Worm (Caenorhabditis elegans): ENCODE results near the gene nrf-6.

The nrf-6 gene

DNA sequence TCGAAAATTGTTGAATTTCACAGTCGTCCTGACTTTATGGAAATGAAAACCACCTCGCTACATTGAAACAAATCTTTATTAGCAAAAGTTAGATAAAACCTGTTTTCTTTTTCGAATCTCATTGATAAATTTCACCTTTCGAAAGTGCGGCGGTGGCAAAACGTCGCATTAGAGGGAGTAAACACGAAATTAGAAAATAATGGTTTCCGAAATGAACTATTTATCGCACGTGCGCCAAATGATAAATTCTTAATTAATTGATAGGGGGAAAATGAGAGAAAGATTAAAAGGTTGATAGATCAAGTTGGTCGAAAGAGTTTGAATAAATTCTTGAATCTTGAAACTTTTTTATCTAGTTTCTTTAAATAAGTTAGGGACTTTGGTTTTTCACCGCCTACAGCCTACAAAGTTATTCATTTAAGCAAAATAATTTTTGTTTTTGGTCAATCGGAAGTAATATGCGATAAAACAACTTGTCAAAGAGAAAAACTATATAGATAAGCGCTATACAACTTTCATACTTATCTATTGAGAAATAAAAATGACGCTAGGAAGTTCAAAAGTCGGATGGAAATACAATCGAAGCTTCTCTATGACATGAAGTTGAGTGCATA lies 38.6 kb upstream of the nrf-6 start (continued):
- TF ChIP-seq tbx-2 (tag; optimal IDR thresholded peaks at IDR 0.05) (peak; percentile 13), ztf-4 (tag; optimal IDR thresholded peaks at IDR 0.05) (no peak), lir-3 (tag; optimal IDR thresholded peaks at IDR 0.05; ENCODE audit: poor library complexity) (no peak), unc-86 (tag; optimal IDR thresholded peaks at IDR 0.05) (no peak), nhr-84 (tag; optimal IDR thresholded peaks at IDR 0.05) (no peak), ceh-90 (tag; optimal IDR thresholded peaks at IDR 0.05) (no peak), tlp-1 (tag; optimal IDR thresholded peaks at IDR 0.05) (no peak), unc-130 (tag; optimal IDR thresholded peaks at IDR 0.05) (no peak), egl-27 (tag; optimal IDR thresholded peaks at IDR 0.05) (no peak), nhr-237 (tag; optimal IDR thresholded peaks at IDR 0.05) (no peak), jun-1 (tag; optimal IDR thresholded peaks at IDR 0.05) (no peak)

DNA sequence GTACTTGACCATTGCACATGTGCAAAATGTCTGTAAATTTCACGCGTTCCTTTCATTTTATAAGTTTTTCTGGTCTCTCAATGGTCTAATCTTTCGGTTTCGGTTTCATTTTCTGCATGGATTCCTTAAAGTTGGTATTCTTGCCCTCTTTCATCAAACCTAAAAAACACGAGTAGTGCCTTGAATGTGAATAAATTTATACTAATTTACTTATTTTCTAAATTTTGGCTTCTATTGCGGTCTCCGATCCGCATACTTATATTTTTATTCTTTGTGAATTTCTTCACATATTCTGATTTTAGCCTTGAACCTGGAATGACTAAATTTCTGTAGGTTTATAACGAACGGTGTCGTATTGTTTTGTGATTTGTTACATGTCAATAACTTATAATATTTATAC lies 33.5 kb upstream of the nrf-6 start, which contains the start of gene pdha-1:
Gene pdha-1 (plus strand): TSS at position 301 of the 400 bp plus-strand sequence.
- no peak for TF ChIP-seq hpl-2 (GFP tag; optimal IDR thresholded peaks at IDR 0.05)
- TF ChIP-seq ets-5 (GFP tag; IDR thresholded peaks at IDR 0.05), result no peak

DNA sequence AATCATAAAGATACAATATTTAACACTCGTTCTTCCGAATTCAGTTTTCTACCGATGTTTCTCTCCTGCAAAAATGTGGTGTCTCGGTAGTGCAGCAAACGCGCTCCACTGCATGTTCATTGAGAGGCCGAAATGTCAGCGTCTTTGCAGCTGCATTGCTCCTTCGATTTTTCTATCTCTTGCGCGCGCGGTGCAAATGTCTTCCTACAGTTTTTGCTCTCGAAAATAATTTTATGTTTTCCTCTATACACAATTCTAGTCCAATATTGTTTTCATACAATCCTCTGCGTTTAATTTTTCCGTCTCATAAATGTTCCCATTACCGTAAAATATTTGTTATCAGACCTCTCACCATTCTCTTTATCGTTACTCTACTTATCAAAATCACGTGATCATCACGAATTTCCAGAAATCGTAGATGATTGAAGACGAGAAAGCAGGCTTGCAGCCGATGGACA lies 29.9 kb upstream of the nrf-6 start, which contains the start of gene ufd-2:
Gene ufd-2 (plus strand): TSS at position 408 of the 458 bp plus-strand sequence.
- TF ChIP-seq nhr-237 (tag; optimal IDR thresholded peaks at IDR 0.05) (peak; percentile 4), lin-39 (tag; optimal IDR thresholded peaks at IDR 0.05) (no peak), blmp-1 (tag; optimal IDR thresholded peaks at IDR 0.05) (peak; percentile 55), mep-1 (tag; optimal IDR thresholded peaks at IDR 0.05) (peak; percentile 70), ama-1 (optimal IDR thresholded peaks at IDR 0.05) (no peak), zag-1 (tag; optimal IDR thresholded peaks at IDR 0.05) (peak; percentile 5), tlp-1 (tag; optimal IDR thresholded peaks at IDR 0.05) (peak; percentile 23), dpl-1 (GFP tag; optimal IDR thresholded peaks at IDR 0.05) (peak; percentile 61 to 75 (median 66)), alr-1 (tag; optimal IDR thresholded peaks at IDR 0.05; ENCODE audit: borderline replicate concordance) (no peak), mef-2 (tag; optimal IDR thresholded peaks at IDR 0.05) (no peak), hlh-4 (tag; optimal IDR thresholded peaks at IDR 0.05) (no peak), F16B12.6 (tag; optimal IDR thresholded peaks at IDR 0.05) (peak; percentile 66), mab-9 (GFP tag; IDR thresholded peaks at IDR 0.05) (no peak), swsn-7 (tag; optimal IDR thresholded peaks at IDR 0.05) (peak; percentile 55), rnt-1 (tag; optimal IDR thresholded peaks at IDR 0.05) (peak; percentile 86), lin-15B (tag; optimal IDR thresholded peaks at IDR 0.05) (peak; percentile 90), unc-98 (GFP tag; IDR thresholded peaks at IDR 0.05) (no peak), ceh-8 (GFP tag; optimal IDR thresholded peaks at IDR 0.05) (no peak), nhr-77 (tag; optimal IDR thresholded peaks at IDR 0.05) (peak; percentile 67), ceh-63 (GFP tag; optimal IDR thresholded peaks at IDR 0.05) (no peak), sup-37 (GFP tag; optimal IDR thresholded peaks at IDR 0.05) (no peak), jun-1 (tag; optimal IDR thresholded peaks at IDR 0.05) (peak; percentile 50), ztf-11 (tag; optimal IDR thresholded peaks at IDR 0.05) (peak in 1 of 2 experiments; percentile 25), snpc-4 (tag; optimal IDR thresholded peaks at IDR 0.05) (no peak), Y116A8C.19 (tag; optimal IDR thresholded peaks at IDR 0.05; ENCODE audit: borderline replicate concordance) (no peak), C16A3.4 (tag; optimal IDR thresholded peaks at IDR 0.05) (peak; percentile 85), ceh-82 (tag; optimal IDR thresholded peaks at IDR 0.05) (peak; percentile 45 to 76 (median 74)), ceh-90 (tag; optimal IDR thresholded peaks at IDR 0.05) (no peak), mdl-1 (tag; optimal IDR thresholded peaks at IDR 0.05) (peak in 1 of 2 experiments; percentile 35), isw-1 (GFP tag; IDR thresholded peaks at IDR 0.05) (peak; percentile 22), grh-1 (GFP tag; IDR thresholded peaks at IDR 0.05) (no peak), nhr-71 (tag; optimal IDR thresholded peaks at IDR 0.05) (peak; percentile 74), lir-3 (tag; optimal IDR thresholded peaks at IDR 0.05; ENCODE audit: poor library complexity) (peak; percentile 68), unc-30 (tag; optimal IDR thresholded peaks at IDR 0.05) (no peak), egl-13 (tag; optimal IDR thresholded peaks at IDR 0.05) (no peak), fkh-8 (tag; optimal IDR thresholded peaks at IDR 0.05) (peak; percentile 70), lin-13 (GFP tag; optimal IDR thresholded peaks at IDR 0.05) (peak; percentile 53), fos-1 (tag; optimal IDR thresholded peaks at IDR 0.05) (peak; percentile 17), ces-1 (GFP tag; optimal IDR thresholded peaks at IDR 0.05) (no peak), pqm-1 (tag; optimal IDR thresholded peaks at IDR 0.05) (no peak), irx-1 (tag; optimal IDR thresholded peaks at IDR 0.05) (no peak)
